Worm (Caenorhabditis elegans): ENCODE measurements around the gene unc-70.

Gene unc-70

ce11 chrV:6896700-6897099, 15.6 kb downstream of the unc-70 start, which contains the start of gene K11C4.1:
Gene K11C4.1 (plus strand): TSS chrV:6897000.
- no peak for TF ChIP-seq aly-1 (tag; optimal IDR thresholded peaks at IDR 0.05)
- no peak for TF ChIP-seq B0310.2 (tag; optimal IDR thresholded peaks at IDR 0.05)
- no peak for TF ChIP-seq flt-1 (GFP tag; IDR thresholded peaks at IDR 0.05)
- no peak for TF ChIP-seq ama-1 (optimal IDR thresholded peaks at IDR 0.05)
- no peak for TF ChIP-seq ets-7 (tag; optimal IDR thresholded peaks at IDR 0.05)
- TF ChIP-seq pes-1 (GFP tag; IDR thresholded peaks at IDR 0.05): no peak
- no peak for TF ChIP-seq hmg-4 (GFP tag; optimal IDR thresholded peaks at IDR 0.05)
- no peak for TF ChIP-seq tbx-11 (GFP tag; IDR thresholded peaks at IDR 0.05)

- TF ChIP-seq flt-1 (GFP tag; IDR thresholded peaks at IDR 0.05): no peak
- no peak for TF ChIP-seq ceh-13 (GFP tag; optimal IDR thresholded peaks at IDR 0.05)
- TF ChIP-seq pes-1 (GFP tag; IDR thresholded peaks at IDR 0.05): no peak
- TF ChIP-seq hmg-4 (GFP tag; optimal IDR thresholded peaks at IDR 0.05): no peak
- TF ChIP-seq F13C5.2 (tag; optimal IDR thresholded peaks at IDR 0.05): no peak
- no peak for TF ChIP-seq scrt-1 (GFP tag; IDR thresholded peaks at IDR 0.05)
- no peak for TF ChIP-seq sea-1 (GFP tag; conservative IDR thresholded peaks at IDR 0.05)
- no peak for TF ChIP-seq B0310.2 (tag; optimal IDR thresholded peaks at IDR 0.05)
- TF ChIP-seq aly-1 (tag; optimal IDR thresholded peaks at IDR 0.05): no peak
- TF ChIP-seq hnd-1 (tag; optimal IDR thresholded peaks at IDR 0.05): no peak
- TF ChIP-seq tbx-37 (GFP tag; conservative IDR thresholded peaks at IDR 0.05): no peak
- no peak for TF ChIP-seq ceh-36 (tag; optimal IDR thresholded peaks at IDR 0.05)
- TF ChIP-seq ets-7 (tag; optimal IDR thresholded peaks at IDR 0.05): no peak
- no peak for TF ChIP-seq tbx-11 (GFP tag; IDR thresholded peaks at IDR 0.05)
- TF ChIP-seq hmbx-1 (tag; optimal IDR thresholded peaks at IDR 0.05): no peak
Observed at ce11 chrV:6900173-6900638, 19.1 kb downstream of the unc-70 start, which contains the start of gene odc-1. Gene odc-1 (minus strand): TSS chrV:6900223.

ce11 chrV:6900814-6901592, 19.9 kb downstream of the unc-70 start:
- TF ChIP-seq tra-4 (tag; optimal IDR thresholded peaks at IDR 0.05) (no peak), ets-7 (tag; optimal IDR thresholded peaks at IDR 0.05) (no peak), B0310.2 (tag; optimal IDR thresholded peaks at IDR 0.05) (no peak), tbx-37 (GFP tag; conservative IDR thresholded peaks at IDR 0.05) (no peak), ceh-13 (GFP tag; optimal IDR thresholded peaks at IDR 0.05) (no peak), F13C5.2 (tag; optimal IDR thresholded peaks at IDR 0.05) (no peak), hmg-4 (GFP tag; optimal IDR thresholded peaks at IDR 0.05) (no peak), flt-1 (GFP tag; IDR thresholded peaks at IDR 0.05) (no peak), hnd-1 (tag; optimal IDR thresholded peaks at IDR 0.05) (no peak), ceh-36 (tag; optimal IDR thresholded peaks at IDR 0.05) (no peak), pes-1 (GFP tag; IDR thresholded peaks at IDR 0.05) (no peak), scrt-1 (GFP tag; IDR thresholded peaks at IDR 0.05) (no peak)

- TF ChIP-seq B0310.2 (tag; optimal IDR thresholded peaks at IDR 0.05): no peak
- TF ChIP-seq ceh-13 (GFP tag; optimal IDR thresholded peaks at IDR 0.05): no peak
- TF ChIP-seq flt-1 (GFP tag; IDR thresholded peaks at IDR 0.05): no peak
- no peak for TF ChIP-seq aly-1 (tag; optimal IDR thresholded peaks at IDR 0.05)
- TF ChIP-seq hnd-1 (tag; optimal IDR thresholded peaks at IDR 0.05): no peak
- TF ChIP-seq hmg-4 (GFP tag; optimal IDR thresholded peaks at IDR 0.05): no peak
- no peak for TF ChIP-seq sea-1 (GFP tag; conservative IDR thresholded peaks at IDR 0.05)
- no peak for TF ChIP-seq ceh-36 (tag; optimal IDR thresholded peaks at IDR 0.05)
- TF ChIP-seq F13C5.2 (tag; optimal IDR thresholded peaks at IDR 0.05): no peak
- no peak for TF ChIP-seq tbx-37 (GFP tag; conservative IDR thresholded peaks at IDR 0.05)
- no peak for TF ChIP-seq ama-1 (optimal IDR thresholded peaks at IDR 0.05)
- TF ChIP-seq ets-7 (tag; optimal IDR thresholded peaks at IDR 0.05): no peak
- no peak for TF ChIP-seq hmbx-1 (tag; optimal IDR thresholded peaks at IDR 0.05)
- no peak for TF ChIP-seq scrt-1 (GFP tag; IDR thresholded peaks at IDR 0.05)
- no peak for TF ChIP-seq tra-4 (tag; optimal IDR thresholded peaks at IDR 0.05)
Observed at ce11 chrV:6901943-6902549, 20.9 kb downstream of the unc-70 start.

- TF ChIP-seq pes-1 (GFP tag; IDR thresholded peaks at IDR 0.05) (no peak), tbx-37 (GFP tag; conservative IDR thresholded peaks at IDR 0.05) (no peak), ceh-36 (tag; optimal IDR thresholded peaks at IDR 0.05) (no peak)
Observed at ce11 chrV:6906435-6906834, 25.3 kb downstream of the unc-70 start.

- no peak for TF ChIP-seq ama-1 (optimal IDR thresholded peaks at IDR 0.05)
- no peak for TF ChIP-seq scrt-1 (GFP tag; IDR thresholded peaks at IDR 0.05)
- no peak for TF ChIP-seq hmg-4 (GFP tag; optimal IDR thresholded peaks at IDR 0.05)
- TF ChIP-seq flt-1 (GFP tag; IDR thresholded peaks at IDR 0.05): no peak
Observed at ce11 chrV:6917280-6917679, 36.1 kb downstream of the unc-70 start.

ce11 chrV:6919251-6919650, 38.1 kb downstream of the unc-70 start:
- TF ChIP-seq tbx-11 (GFP tag; IDR thresholded peaks at IDR 0.05) (no peak), flt-1 (GFP tag; IDR thresholded peaks at IDR 0.05) (no peak), hnd-1 (tag; optimal IDR thresholded peaks at IDR 0.05) (no peak), hmg-4 (GFP tag; optimal IDR thresholded peaks at IDR 0.05) (no peak), ets-7 (tag; optimal IDR thresholded peaks at IDR 0.05) (no peak), B0310.2 (tag; optimal IDR thresholded peaks at IDR 0.05) (no peak), ceh-13 (GFP tag; optimal IDR thresholded peaks at IDR 0.05) (no peak), F13C5.2 (tag; optimal IDR thresholded peaks at IDR 0.05) (no peak), tra-4 (tag; optimal IDR thresholded peaks at IDR 0.05) (no peak), pes-1 (GFP tag; IDR thresholded peaks at IDR 0.05) (no peak), scrt-1 (GFP tag; IDR thresholded peaks at IDR 0.05) (no peak)
